Worm (Caenorhabditis elegans) whole organism, early embryonic: ENCODE measurements around the gene C45B2.1.

Experiments used
- B0310.2 ChIP-seq: sonication (generic microtip); optimal IDR thresholded peaks from 2 replicates; lab custom pipeline; 2016; ENCODE audit warnings: mild to moderate bottlenecking, missing genetic modification characterization, missing compliant biosample characterization
- F13C5.2 ChIP-seq: sonication (generic microtip); optimal IDR thresholded peaks from 2 replicates; lab custom pipeline; 2017; ENCODE audit warnings: mild to moderate bottlenecking, missing genetic modification characterization, inconsistent platforms, missing compliant biosample characterization
- aly-1 ChIP-seq: sonication (generic microtip); optimal IDR thresholded peaks from 2 replicates; lab custom pipeline; 2016; ENCODE audit warnings: missing genetic modification characterization, missing compliant biosample characterization
- ama-1 ChIP-seq: fragments of 150-350 bp; optimal IDR thresholded peaks from 2 replicates; lab custom pipeline; 2014
- ceh-13 ChIP-seq: fragments of 200-800 bp; sonication (Bioruptor generic); optimal IDR thresholded peaks from 2 replicates; lab custom pipeline; 2018; ENCODE audit warnings: mild to moderate bottlenecking, missing genetic modification characterization, missing compliant biosample characterization
- ceh-36 ChIP-seq: sonication (generic microtip); optimal IDR thresholded peaks from 2 replicates; lab custom pipeline; 2016; ENCODE audit warnings: missing genetic modification characterization, inconsistent platforms, missing compliant biosample characterization
- ets-7 ChIP-seq: sonication (generic microtip); optimal IDR thresholded peaks from 2 replicates; lab custom pipeline; 2016; ENCODE audit warnings: missing genotype, missing genetic modification characterization, missing compliant biosample characterization
- flt-1 ChIP-seq: fragments of 200-800 bp; sonication (Bioruptor generic); IDR thresholded peaks from 2 replicates; pipeline ENCODE4 v1.3.6; 2022; ENCODE audit warnings: missing genetic modification characterization, missing compliant biosample characterization
- hmbx-1 ChIP-seq: sonication (generic microtip); optimal IDR thresholded peaks from 2 replicates; lab custom pipeline; 2016; ENCODE audit warnings: mild to moderate bottlenecking, missing genetic modification characterization, missing compliant biosample characterization
- hmg-4 ChIP-seq: fragments of 200-800 bp; sonication (Bioruptor generic); optimal IDR thresholded peaks from 2 replicates; lab custom pipeline; 2018; ENCODE audit warnings: mild to moderate bottlenecking, missing genetic modification characterization, missing compliant biosample characterization
- hnd-1 ChIP-seq: sonication (generic microtip); optimal IDR thresholded peaks from 2 replicates; lab custom pipeline; 2016; ENCODE audit warnings: missing genetic modification characterization, missing compliant biosample characterization
- pes-1 ChIP-seq: fragments of 200-800 bp; sonication (Bioruptor generic); IDR thresholded peaks from 2 replicates; pipeline ENCODE4 v1.3.6; 2022; ENCODE audit warnings: missing genetic modification reagents, missing genetic modification characterization, missing compliant biosample characterization
- scrt-1 ChIP-seq: fragments of 200-800 bp; sonication (Bioruptor generic); IDR thresholded peaks from 2 replicates; pipeline ENCODE4 v1.3.6; 2022; ENCODE audit warnings: missing genetic modification characterization, missing compliant biosample characterization
- sea-1 ChIP-seq: fragments of 200-800 bp; sonication (Bioruptor generic); conservative IDR thresholded peaks from 2 replicates; pipeline ENCODE4 v1.3.6; 2022; ENCODE audit warnings: missing genetic modification characterization, missing compliant biosample characterization
- tbx-11 ChIP-seq: fragments of 200-800 bp; sonication (Bioruptor generic); IDR thresholded peaks from 2 replicates; pipeline ENCODE4 v1.3.6; 2022; ENCODE audit warnings: missing genetic modification characterization, missing compliant biosample characterization
- tbx-37 ChIP-seq: fragments of 200-800 bp; sonication (Bioruptor generic); conservative IDR thresholded peaks from 2 replicates; pipeline ENCODE4 v1.3.6; 2022; ENCODE audit warnings: missing genetic modification reagents, missing genetic modification characterization, missing compliant biosample characterization
- tra-4 ChIP-seq: sonication (generic microtip); optimal IDR thresholded peaks from 2 replicates; lab custom pipeline; 2017; ENCODE audit warnings: missing genetic modification characterization, missing compliant biosample characterization

C45B2.1 gene

ce11 chrX:6066618-6067017 lies 19.3 kb upstream of the C45B2.1 start:
- no peak for TF ChIP-seq hnd-1 (tag; lab: Kevin White, UChicago)
- TF ChIP-seq ama-1 (lab: Kevin White, UChicago), result no peak
- no peak for TF ChIP-seq ceh-13 (GFP tag; lab: Kevin White, UChicago)

- TF ChIP-seq scrt-1 (GFP tag; lab: Robert Waterston, UW) (no peak), ets-7 (tag; lab: Kevin White, UChicago) (no peak), ceh-36 (tag; lab: Kevin White, UChicago) (no peak), hmg-4 (no peak), pes-1 (no peak), tbx-11 (no peak), hmbx-1 (tag; lab: Kevin White, UChicago) (no peak), tra-4 (tag; lab: Kevin White, UChicago) (no peak), ceh-13 (GFP tag; lab: Kevin White, UChicago) (no peak), hnd-1 (tag; lab: Kevin White, UChicago) (no peak), F13C5.2 (tag; lab: Kevin White, UChicago) (no peak), B0310.2 (tag; lab: Kevin White, UChicago) (no peak), aly-1 (no peak), ama-1 (lab: Kevin White, UChicago) (no peak), flt-1 (GFP tag; lab: Robert Waterston, UW) (no peak), sea-1 (GFP tag; lab: Robert Waterston, UW) (no peak), tbx-37 (GFP tag; lab: Robert Waterston, UW) (no peak)
Observed at ce11 chrX:6075209-6075608, 10.7 kb upstream of the C45B2.1 start, which contains the start of gene lgc-58. TSS of gene lgc-58 (plus strand) at chrX:6075509.

ce11 chrX:6081793-6082192 lies 4.1 kb upstream of the C45B2.1 start:
- TF ChIP-seq tbx-11, result no peak
- no peak for TF ChIP-seq pes-1
- TF ChIP-seq flt-1 (GFP tag; lab: Robert Waterston, UW), result no peak
- no peak for TF ChIP-seq hmg-4
- TF ChIP-seq hmbx-1 (tag; lab: Kevin White, UChicago), result no peak
- TF ChIP-seq ets-7 (tag; lab: Kevin White, UChicago), result no peak
- no peak for TF ChIP-seq aly-1
- no peak for TF ChIP-seq ama-1 (lab: Kevin White, UChicago)
- TF ChIP-seq ceh-36 (tag; lab: Kevin White, UChicago), result no peak
- no peak for TF ChIP-seq scrt-1 (GFP tag; lab: Robert Waterston, UW)
- no peak for TF ChIP-seq hnd-1 (tag; lab: Kevin White, UChicago)
- no peak for TF ChIP-seq sea-1 (GFP tag; lab: Robert Waterston, UW)
- TF ChIP-seq tra-4 (tag; lab: Kevin White, UChicago), result no peak
- no peak for TF ChIP-seq tbx-37 (GFP tag; lab: Robert Waterston, UW)
- no peak for TF ChIP-seq ceh-13 (GFP tag; lab: Kevin White, UChicago)
- no peak for TF ChIP-seq F13C5.2 (tag; lab: Kevin White, UChicago)
- no peak for TF ChIP-seq B0310.2 (tag; lab: Kevin White, UChicago)

- TF ChIP-seq ama-1 (lab: Kevin White, UChicago), result no peak
Observed at ce11 chrX:6082660-6083059, 3.3 kb upstream of the C45B2.1 start, which contains the start of gene C45B2.3. TSS of gene C45B2.3 (plus strand) at chrX:6082960.

ce11 chrX:6084439-6084838 lies 1.5 kb upstream of the C45B2.1 start, which contains the start of gene C45B2.2:
TSS of gene C45B2.2 (plus strand) at chrX:6084739.
- TF ChIP-seq scrt-1 (GFP tag; lab: Robert Waterston, UW) (no peak), flt-1 (GFP tag; lab: Robert Waterston, UW) (no peak), hnd-1 (tag; lab: Kevin White, UChicago) (no peak), tbx-37 (GFP tag; lab: Robert Waterston, UW) (no peak), tbx-11 (no peak), B0310.2 (tag; lab: Kevin White, UChicago) (no peak), ets-7 (tag; lab: Kevin White, UChicago) (no peak), sea-1 (GFP tag; lab: Robert Waterston, UW) (no peak), aly-1 (no peak), hmg-4 (no peak), ama-1 (lab: Kevin White, UChicago) (no peak), tra-4 (tag; lab: Kevin White, UChicago) (no peak)

DNA sequence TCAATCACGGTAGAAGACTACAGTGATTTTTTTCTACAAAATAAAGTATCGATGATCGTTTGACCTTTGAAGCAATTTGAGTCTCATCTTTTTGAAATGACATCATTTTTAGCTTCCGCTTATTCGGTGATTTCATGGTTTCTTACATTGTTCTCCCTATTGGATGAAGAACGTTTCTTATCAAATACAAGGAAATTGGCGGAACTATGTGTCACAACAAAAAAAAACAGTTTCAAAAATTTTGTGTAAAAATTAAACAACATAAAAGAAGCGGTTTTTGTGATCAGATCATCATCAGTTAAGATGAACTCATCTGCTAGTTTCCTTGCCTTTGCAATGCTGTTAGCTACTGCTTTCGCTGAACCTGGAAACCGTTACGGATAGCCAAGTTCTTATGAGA lies 1.8 kb downstream of the C45B2.1 start, which contains the start of gene C45B2.8:
Gene C45B2.8 (plus strand): TSS at position 301 of the 400 bp plus-strand sequence.
- no peak for TF ChIP-seq ceh-36 (tag; lab: Kevin White, UChicago)
- no peak for TF ChIP-seq scrt-1 (GFP tag; lab: Robert Waterston, UW)

DNA sequence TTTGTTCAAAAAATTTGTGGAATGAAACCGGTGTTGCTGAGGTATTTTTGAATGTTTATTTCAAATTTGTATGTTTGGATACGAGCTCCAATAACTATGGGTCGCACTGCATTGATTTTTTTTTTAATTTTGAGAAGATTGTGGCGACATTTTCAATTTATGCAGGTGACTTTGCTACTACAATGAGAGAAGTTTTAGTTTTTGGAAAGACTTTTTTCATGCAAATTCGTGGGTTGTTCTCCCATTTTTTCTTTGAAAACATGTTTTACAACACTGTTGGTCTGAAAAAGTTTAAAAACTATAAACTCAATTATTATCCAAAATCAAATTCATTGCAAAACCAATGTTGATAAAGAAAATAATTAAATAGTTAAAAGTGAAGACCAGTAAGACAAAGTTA lies 2.8 kb downstream of the C45B2.1 start:
- no peak for TF ChIP-seq hmg-4
- TF ChIP-seq pes-1, result no peak
- TF ChIP-seq ceh-36 (tag; lab: Kevin White, UChicago), result no peak
- TF ChIP-seq flt-1 (GFP tag; lab: Robert Waterston, UW), result no peak
- TF ChIP-seq tbx-37 (GFP tag; lab: Robert Waterston, UW), result no peak
- no peak for TF ChIP-seq ceh-13 (GFP tag; lab: Kevin White, UChicago)
- no peak for TF ChIP-seq hnd-1 (tag; lab: Kevin White, UChicago)
- no peak for TF ChIP-seq scrt-1 (GFP tag; lab: Robert Waterston, UW)
- no peak for TF ChIP-seq sea-1 (GFP tag; lab: Robert Waterston, UW)
- TF ChIP-seq aly-1, result no peak
- TF ChIP-seq tbx-11, result no peak
- no peak for TF ChIP-seq tra-4 (tag; lab: Kevin White, UChicago)
- no peak for TF ChIP-seq B0310.2 (tag; lab: Kevin White, UChicago)
- no peak for TF ChIP-seq hmbx-1 (tag; lab: Kevin White, UChicago)
- no peak for TF ChIP-seq ets-7 (tag; lab: Kevin White, UChicago)
- no peak for TF ChIP-seq ama-1 (lab: Kevin White, UChicago)
- TF ChIP-seq F13C5.2 (tag; lab: Kevin White, UChicago), result no peak

DNA sequence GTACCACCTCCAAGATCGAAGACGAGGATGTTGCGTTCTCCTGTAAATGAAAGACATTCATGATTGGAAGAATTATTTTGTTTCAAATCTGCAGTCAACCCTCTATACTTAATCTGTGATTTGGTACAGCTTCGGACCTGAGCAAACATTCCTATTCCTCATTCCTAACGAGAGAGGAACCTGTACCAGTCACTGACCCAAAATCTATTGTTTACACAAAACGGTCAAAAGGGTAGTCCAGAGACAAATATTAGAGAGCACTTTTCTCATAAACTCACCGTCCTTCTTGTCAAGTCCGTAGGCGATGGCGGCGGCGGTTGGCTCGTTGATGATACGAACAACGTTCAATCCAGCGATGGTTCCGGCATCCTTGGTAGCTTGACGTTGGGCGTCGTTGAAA lies 4.9 kb downstream of the C45B2.1 start:
- TF ChIP-seq tbx-37 (GFP tag; lab: Robert Waterston, UW) (no peak), B0310.2 (tag; lab: Kevin White, UChicago) (no peak), hmg-4 (no peak), tra-4 (tag; lab: Kevin White, UChicago) (no peak), hmbx-1 (tag; lab: Kevin White, UChicago) (no peak), pes-1 (no peak), flt-1 (GFP tag; lab: Robert Waterston, UW) (no peak), tbx-11 (no peak), aly-1 (no peak), ceh-36 (tag; lab: Kevin White, UChicago) (no peak), scrt-1 (GFP tag; lab: Robert Waterston, UW) (no peak), F13C5.2 (tag; lab: Kevin White, UChicago) (no peak), ceh-13 (GFP tag; lab: Kevin White, UChicago) (no peak), ets-7 (tag; lab: Kevin White, UChicago) (no peak), sea-1 (GFP tag; lab: Robert Waterston, UW) (no peak)
